Fruit fly (Drosophila melanogaster) whole organism, embryonic: ENCODE measurements around the gene ago.

ENCODE experiments used
- CG10267 ChIP-seq: fragments of 200-800 bp; sonication (Bioruptor generic); optimal IDR thresholded peaks from 2 replicates; lab custom pipeline; 2018; ENCODE audit warnings: missing biosample characterization, mild to moderate bottlenecking, missing genetic modification characterization, moderate library complexity
- CG14667 ChIP-seq: fragments of 200-800 bp; sonication (Bioruptor generic); IDR thresholded peaks from 2 replicates; pipeline ENCODE4 v1.3.6; 2022; ENCODE audit warnings: missing biosample characterization, missing genetic modification characterization
- CG6175 ChIP-seq: fragments of 200-800 bp; sonication (Bioruptor generic); IDR thresholded peaks from 3 replicates; pipeline ENCODE4 v1.3.6; 2022; ENCODE audit warnings: missing biosample characterization, missing genetic modification characterization
- CG9797 ChIP-seq: fragments of 200-800 bp; sonication (Bioruptor generic); optimal IDR thresholded peaks from 3 replicates; lab custom pipeline; 2018; ENCODE audit warnings: missing biosample characterization, mild to moderate bottlenecking, missing genetic modification characterization
- D ChIP-seq, 2 experiments: fragments of 200-800 bp in 1 of 2; fragments of >200 bp in 1 of 2; sonication (Bioruptor generic) in 1 of 2; optimal IDR thresholded peaks; 2 replicates in 1 of 2; 3 replicates in 1 of 2; lab custom pipeline; 2017; ENCODE audit warnings: mild to moderate bottlenecking in 1 of 2, missing biosample characterization in 1 of 2, missing genetic modification characterization in 1 of 2, missing genetic modification reagents in 1 of 2
- h ChIP-seq: fragments of >200 bp; optimal IDR thresholded peaks from 2 replicates; lab custom pipeline; 2017

DNA sequence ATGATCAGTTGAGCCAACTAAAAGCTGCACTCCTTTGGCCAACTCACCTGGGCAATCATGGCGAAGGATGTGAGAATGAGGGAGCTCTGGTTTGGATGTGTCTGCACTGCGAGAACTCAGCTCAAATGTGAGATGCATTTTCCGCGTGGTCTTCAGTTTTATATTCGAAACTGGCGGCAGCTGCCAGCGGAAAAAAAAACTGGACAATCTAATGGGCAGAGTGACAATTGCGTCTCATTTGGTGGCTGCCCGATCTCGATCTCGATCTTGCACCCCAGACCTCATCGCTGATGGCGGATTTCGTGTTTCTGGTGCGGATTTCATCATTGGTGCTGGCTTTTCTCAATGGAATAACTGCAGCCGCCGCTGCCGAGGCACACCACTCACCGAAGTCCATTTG is 41.3 kb downstream of the ago start, which contains the start of gene Cpr64Ac:
- no peak for TF ChIP-seq CG14667
- no peak for TF ChIP-seq CG9797 (GFP tag; lab: Kevin White, UChicago)
- TF ChIP-seq CG10267 (tag; lab: Kevin White, UChicago), result no peak
- no peak for TF ChIP-seq h (lab: Kevin White, UChicago)
- TF ChIP-seq D (optimal IDR thresholded peaks at IDR 0.05; lab: Kevin White, UChicago), result no peak
- no peak for TF ChIP-seq D (GFP tag; optimal IDR thresholded peaks at IDR 0.05; lab: Kevin White, UChicago)
- no peak for TF ChIP-seq CG6175 (GFP tag; lab: Robert Waterston, UW)
